Fruit fly (Drosophila melanogaster): ENCODE results near the gene PolZ2.

PolZ2 gene

DNA sequence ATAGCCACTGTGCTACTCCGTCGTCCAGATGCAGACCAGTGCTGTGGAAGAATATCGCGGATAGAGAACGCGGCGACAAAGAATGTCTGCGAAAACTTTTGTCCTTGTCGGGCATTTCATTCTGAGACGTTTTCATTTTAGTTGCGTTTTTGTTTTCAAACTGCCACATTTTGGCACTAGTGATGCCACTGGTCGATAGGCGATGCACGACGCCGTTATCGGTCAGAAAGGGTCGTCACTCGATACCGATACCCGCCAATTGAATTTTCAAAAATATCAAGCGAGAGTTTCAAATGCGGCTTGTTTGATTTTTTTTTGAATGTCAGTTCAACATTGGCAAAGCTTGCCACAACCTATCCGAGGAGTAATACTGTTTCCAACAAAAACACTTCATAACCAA is 38.2 kb upstream of the PolZ2 start (continued):
- TF ChIP-seq CG3995 (GFP tag; optimal IDR thresholded peaks at IDR 0.05) (no peak), gsb (GFP tag; IDR thresholded peaks at IDR 0.05) (no peak), pho (GFP tag; optimal IDR thresholded peaks at IDR 0.05) (no peak), CG34224 (GFP tag; IDR thresholded peaks at IDR 0.05; ENCODE audit: partially characterized antibody) (peak; percentile 69), hbn (GFP tag; IDR thresholded peaks at IDR 0.05; ENCODE audit: partially characterized antibody) (peak; percentile 53), Fer3 (tag; optimal IDR thresholded peaks at IDR 0.05) (no peak), CG6791 (GFP tag; IDR thresholded peaks at IDR 0.05; ENCODE audit: partially characterized antibody) (peak; percentile 65), Nf-YA (GFP tag; IDR thresholded peaks at IDR 0.05) (no peak), psq (GFP tag; optimal IDR thresholded peaks at IDR 0.05) (no peak), CG13287 (GFP tag; IDR thresholded peaks at IDR 0.05; ENCODE audit: partially characterized antibody) (peak; percentile 78), HmgZ (tag; optimal IDR thresholded peaks at IDR 0.05) (peak; percentile 11), pnt (GFP tag; optimal IDR thresholded peaks at IDR 0.05) (no peak), CG15011 (GFP tag; optimal IDR thresholded peaks at IDR 0.05) (no peak), Six4 (GFP tag; optimal IDR thresholded peaks at IDR 0.05) (no peak), trem (tag; optimal IDR thresholded peaks at IDR 0.05) (peak; percentile 35), CG14710 (tag; optimal IDR thresholded peaks at IDR 0.05) (peak; percentile 27), Dll (GFP tag; IDR thresholded peaks at IDR 0.05; ENCODE audit: partially characterized antibody) (peak; percentile 72), unc-4 (GFP tag; IDR thresholded peaks at IDR 0.05; ENCODE audit: partially characterized antibody) (peak; percentile 67), row (GFP tag; IDR thresholded peaks at IDR 0.05) (0 out of 3 replicates have a peak, but pooled peaks have one; percentile 12), CG2116 (GFP tag; optimal IDR thresholded peaks at IDR 0.05) (peak; percentile 81), chinmo (GFP tag; IDR thresholded peaks at IDR 0.05; ENCODE audit: partially characterized antibody) (0 out of 4 replicates have a peak, but pooled peaks have one; percentile 55), CG8944 (GFP tag; optimal IDR thresholded peaks at IDR 0.05) (no peak), Meics (GFP tag; optimal IDR thresholded peaks at IDR 0.05) (no peak), D19B (GFP tag; optimal IDR thresholded peaks at IDR 0.05) (no peak), CG2199 (GFP tag; IDR thresholded peaks at IDR 0.05) (0 out of 3 replicates have a peak, but pooled peaks have one; percentile 45), Bgb (GFP tag; IDR thresholded peaks at IDR 0.05; ENCODE audit: partially characterized antibody) (peak; percentile 82), CG7556 (GFP tag; optimal IDR thresholded peaks at IDR 0.05) (no peak), Lpt (GFP tag; optimal IDR thresholded peaks at IDR 0.05) (no peak), Blimp-1 (GFP tag; optimal IDR thresholded peaks at IDR 0.05) (no peak), phol (tag; optimal IDR thresholded peaks at IDR 0.05) (peak; percentile 28), tx (GFP tag; optimal IDR thresholded peaks at IDR 0.05) (no peak), ato (GFP tag; IDR thresholded peaks at IDR 0.05; ENCODE audit: partially characterized antibody) (peak; percentile 56), sens (GFP tag) (peak; percentile 62), BEAF-32 (GFP tag; optimal IDR thresholded peaks at IDR 0.05) (peak; percentile 70), cg (GFP tag; optimal IDR thresholded peaks at IDR 0.05) (no peak), CG6272 (GFP tag; IDR thresholded peaks at IDR 0.05) (no peak), knrl (GFP tag; IDR thresholded peaks at IDR 0.05; ENCODE audit: partially characterized antibody) (peak; percentile 51; the same call in 1 of the 3 replicates), CG12219 (GFP tag; optimal IDR thresholded peaks at IDR 0.05) (no peak), gfzf (GFP tag; optimal IDR thresholded peaks at IDR 0.05) (peak; percentile 26), Myb (GFP tag; optimal IDR thresholded peaks at IDR 0.05) (peak; percentile 91), zfh1 (GFP tag; IDR thresholded peaks at IDR 0.05) (no peak), gcm (GFP tag; optimal IDR thresholded peaks at IDR 0.05) (no peak), Chrac-16 (GFP tag; optimal IDR thresholded peaks at IDR 0.05) (no peak), p53 (GFP tag; optimal IDR thresholded peaks at IDR 0.05) (no peak), CHES-1-like (GFP tag; optimal IDR thresholded peaks at IDR 0.05) (no peak), amos (GFP tag; IDR thresholded peaks at IDR 0.05; ENCODE audit: partially characterized antibody) (peak; percentile 72)

All from whole organism, embryonic.